Fruit fly (Drosophila melanogaster) whole organism, embryonic: ENCODE results near the gene CG32568.

Experiments
- Atf-2 ChIP-seq: fragments of 200-800 bp; sonication (Bioruptor generic); optimal IDR thresholded peaks from 2 replicates; lab custom pipeline; 2016; ENCODE audit warnings: missing biosample characterization, missing genetic modification characterization
- CG12104 ChIP-seq: fragments of 200-800 bp; sonication (Bioruptor generic); optimal IDR thresholded peaks from 3 replicates; lab custom pipeline; 2016; ENCODE audit warnings: missing biosample characterization, missing genetic modification characterization
- CG14441 ChIP-seq: fragments of 200-800 bp; sonication (Bioruptor generic); IDR thresholded peaks from 2 replicates; pipeline ENCODE4 v1.3.6; 2022; ENCODE audit warnings: missing biosample characterization, missing genetic modification characterization
- CG17359 ChIP-seq: fragments of 200-800 bp; sonication (Bioruptor generic); optimal IDR thresholded peaks from 3 replicates; lab custom pipeline; 2018; ENCODE audit warnings: missing biosample characterization, mild to moderate bottlenecking, missing genetic modification characterization, moderate library complexity
- CG17802 ChIP-seq: fragments of 200-800 bp; sonication (Bioruptor generic); optimal IDR thresholded peaks from 2 replicates; lab custom pipeline; 2018; ENCODE audit warnings: missing biosample characterization, mild to moderate bottlenecking, missing genetic modification characterization, moderate library complexity
- CG18476 ChIP-seq: fragments of 200-800 bp; sonication (Bioruptor generic); optimal IDR thresholded peaks from 2 replicates; lab custom pipeline; 2016; ENCODE audit warnings: missing biosample characterization, mild to moderate bottlenecking, missing genetic modification characterization
- CG18599 ChIP-seq: fragments of 200-800 bp; sonication (Bioruptor generic); optimal IDR thresholded peaks from 3 replicates; lab custom pipeline; 2017; ENCODE audit warnings: missing biosample characterization, missing genetic modification characterization, mild to moderate bottlenecking, moderate library complexity, missing genetic modification reagents
- CG31441 ChIP-seq: fragments of 200-800 bp; sonication (Bioruptor generic); IDR thresholded peaks from 2 replicates; pipeline ENCODE4 v1.3.6; 2022; ENCODE audit warnings: missing biosample characterization, missing genetic modification characterization
- CG33213 ChIP-seq: fragments of 200-800 bp; sonication (Bioruptor generic); optimal IDR thresholded peaks from 3 replicates; lab custom pipeline; 2016; ENCODE audit warnings: missing biosample characterization, missing genetic modification characterization
- CG33557 ChIP-seq: fragments of 200-800 bp; sonication (Bioruptor generic); optimal IDR thresholded peaks from 2 replicates; lab custom pipeline; 2019; ENCODE audit warnings: missing biosample characterization, mild to moderate bottlenecking, missing genetic modification characterization, moderate library complexity
- CG3847 ChIP-seq: fragments of 200-800 bp; sonication (Bioruptor generic); IDR thresholded peaks from 2 replicates; pipeline ENCODE4 v1.3.6; 2022; ENCODE audit warnings: missing biosample characterization, missing genetic modification characterization
- CG4282 ChIP-seq: fragments of 200-800 bp; sonication (Bioruptor generic); optimal IDR thresholded peaks from 2 replicates; lab custom pipeline; 2016; ENCODE audit warnings: missing biosample characterization, missing genetic modification characterization
- CG6813 ChIP-seq: fragments of 200-800 bp; sonication (Bioruptor generic); optimal IDR thresholded peaks from 2 replicates; lab custom pipeline; 2017; ENCODE audit warnings: missing biosample characterization, missing genetic modification characterization, mild to moderate bottlenecking, moderate library complexity, missing genetic modification reagents
- CG7556 ChIP-seq: fragments of 200-800 bp; sonication (Bioruptor generic); optimal IDR thresholded peaks from 2 replicates; lab custom pipeline; 2017; ENCODE audit warnings: missing biosample characterization, mild to moderate bottlenecking, missing genetic modification characterization
- CG7839 ChIP-seq: fragments of 200-800 bp; sonication (Bioruptor generic); optimal IDR thresholded peaks from 3 replicates; lab custom pipeline; 2018; ENCODE audit warnings: missing biosample characterization, mild to moderate bottlenecking, missing genetic modification characterization, moderate library complexity
- CG7928 ChIP-seq: fragments of 200-800 bp; sonication (Bioruptor generic); optimal IDR thresholded peaks from 2 replicates; lab custom pipeline; 2017; ENCODE audit warnings: missing biosample characterization, mild to moderate bottlenecking, missing genetic modification characterization
- CG8924 ChIP-seq: fragments of 200-800 bp; optimal IDR thresholded peaks from 3 replicates; lab custom pipeline; 2019; ENCODE audit warnings: missing biosample characterization, mild to moderate bottlenecking, missing genetic modification characterization, moderate library complexity
- Camta ChIP-seq: fragments of 200-800 bp; sonication (Bioruptor generic); optimal IDR thresholded peaks from 2 replicates; lab custom pipeline; 2016; ENCODE audit warnings: missing biosample characterization, missing genetic modification characterization
- Chrac-16 ChIP-seq: fragments of 200-800 bp; sonication (Bioruptor generic); optimal IDR thresholded peaks from 3 replicates; lab custom pipeline; 2016; ENCODE audit warnings: missing biosample characterization, missing genetic modification characterization
- D ChIP-seq, 2 experiments: fragments of 200-800 bp in 1 of 2; fragments of >200 bp in 1 of 2; sonication (Bioruptor generic) in 1 of 2; optimal IDR thresholded peaks; 2 replicates in 1 of 2; 3 replicates in 1 of 2; lab custom pipeline; 2017; ENCODE audit warnings: mild to moderate bottlenecking in 1 of 2, missing biosample characterization in 1 of 2, missing genetic modification characterization in 1 of 2, missing genetic modification reagents in 1 of 2
- Dek ChIP-seq: fragments of 200-800 bp; sonication (Bioruptor generic); optimal IDR thresholded peaks from 3 replicates; lab custom pipeline; 2019; ENCODE audit warnings: missing biosample characterization, mild to moderate bottlenecking, missing genetic modification characterization, moderate library complexity
- ERR ChIP-seq: fragments of 200-800 bp; sonication (Bioruptor generic); optimal IDR thresholded peaks from 2 replicates; lab custom pipeline; 2016; ENCODE audit warnings: missing biosample characterization, missing genetic modification characterization
- H2.0 ChIP-seq: fragments of 200-800 bp; sonication (Bioruptor generic); IDR thresholded peaks from 2 replicates; pipeline ENCODE4 v1.3.6; 2022; ENCODE audit warnings: missing biosample characterization, missing genetic modification characterization
- HLH54F ChIP-seq: fragments of 200-800 bp; sonication (Bioruptor generic); optimal IDR thresholded peaks from 3 replicates; lab custom pipeline; 2016; ENCODE audit warnings: missing biosample characterization, missing genetic modification characterization
- Hr78 ChIP-seq, 2 experiments: fragments of 200-800 bp in 1 of 2; fragments of >200 bp in 1 of 2; sonication (Bioruptor generic) in 1 of 2; optimal IDR thresholded peaks; 2 replicates each; lab custom pipeline; 2017 to 2019; ENCODE audit warnings: missing biosample characterization in 2 of 2, missing genetic modification characterization in 2 of 2, mild to moderate bottlenecking in 1 of 2, moderate library complexity in 1 of 2
- Myb ChIP-seq: fragments of 200-800 bp; sonication (Bioruptor generic); optimal IDR thresholded peaks from 2 replicates; lab custom pipeline; 2016; ENCODE audit warnings: missing biosample characterization, missing genetic modification characterization
- Nf-YC ChIP-seq: fragments of 200-800 bp; optimal IDR thresholded peaks from 3 replicates; lab custom pipeline; 2019; ENCODE audit warnings: missing biosample characterization, mild to moderate bottlenecking, missing genetic modification characterization, moderate library complexity
- NfI ChIP-seq: fragments of 200-800 bp; sonication (Bioruptor generic); optimal IDR thresholded peaks from 3 replicates; lab custom pipeline; 2018; ENCODE audit warnings: missing biosample characterization, mild to moderate bottlenecking, missing genetic modification characterization, moderate library complexity
- Optix ChIP-seq: fragments of 200-800 bp; sonication (Bioruptor generic); IDR thresholded peaks from 3 replicates; pipeline ENCODE4 v1.3.6; 2022; ENCODE audit warnings: missing biosample characterization, missing genetic modification characterization
- TFAM ChIP-seq: fragments of 200-800 bp; sonication (Bioruptor generic); optimal IDR thresholded peaks from 2 replicates; lab custom pipeline; 2017; ENCODE audit warnings: missing biosample characterization, missing genetic modification characterization, inconsistent platforms
- amos ChIP-seq: fragments of 200-800 bp; sonication (Bioruptor generic); IDR thresholded peaks from 2 replicates; pipeline ENCODE4 v1.3.6; 2022; ENCODE audit warnings: missing biosample characterization, missing genetic modification characterization; ENCODE audit not compliant: partially characterized antibody
- ash1 ChIP-seq: fragments of 200-800 bp; sonication (Bioruptor generic); optimal IDR thresholded peaks from 2 replicates; lab custom pipeline; 2018; ENCODE audit warnings: missing biosample characterization, mild to moderate bottlenecking, missing genetic modification characterization
- bbx ChIP-seq: fragments of 200-800 bp; sonication (Bioruptor generic); IDR thresholded peaks from 2 replicates; pipeline ENCODE4 v1.3.6; 2022; ENCODE audit warnings: missing biosample characterization, missing genetic modification characterization; ENCODE audit not compliant: partially characterized antibody
- emc ChIP-seq: fragments of 200-800 bp; sonication (Bioruptor generic); optimal IDR thresholded peaks from 2 replicates; lab custom pipeline; 2016; ENCODE audit warnings: missing biosample characterization, missing genetic modification characterization
- esg ChIP-seq: fragments of 200-800 bp; sonication (Bioruptor generic); conservative IDR thresholded peaks from 2 replicates; pipeline ENCODE4 v1.3.6; 2022; ENCODE audit warnings: missing biosample characterization, missing genetic modification characterization
- insv ChIP-seq, 2 experiments: fragments of 200-800 bp; sonication (Bioruptor generic); optimal IDR thresholded peaks; 3 replicates each; lab custom pipeline; 2016 to 2018; ENCODE audit warnings: missing biosample characterization in 2 of 2, missing genetic modification characterization in 2 of 2
- inv ChIP-seq: fragments of 200-800 bp; sonication (Bioruptor generic); IDR thresholded peaks from 2 replicates; pipeline ENCODE4 v1.3.6; 2022; ENCODE audit warnings: missing biosample characterization, missing genetic modification characterization; ENCODE audit not compliant: partially characterized antibody
- jing ChIP-seq: fragments of 200-800 bp; sonication (Bioruptor generic); optimal IDR thresholded peaks from 2 replicates; lab custom pipeline; 2018; ENCODE audit warnings: missing biosample characterization, mild to moderate bottlenecking, missing genetic modification characterization
- kay ChIP-seq: fragments of 200-800 bp; sonication (Bioruptor generic); optimal IDR thresholded peaks from 2 replicates; lab custom pipeline; 2016; ENCODE audit warnings: missing biosample characterization, missing genetic modification characterization
- lov ChIP-seq, 2 experiments: fragments of 200-800 bp in 1 of 2; fragments of >200 bp in 1 of 2; sonication (Bioruptor generic) in 1 of 2; IDR thresholded peaks in 1 of 2; optimal IDR thresholded peaks in 1 of 2; 2 replicates in 1 of 2; 3 replicates in 1 of 2; pipeline versions ENCODE4 v1.3.6 to Lab custom; 2017 to 2022; ENCODE audit warnings: missing biosample characterization in 1 of 2, missing genetic modification characterization in 1 of 2
- mirr ChIP-seq: fragments of 200-800 bp; sonication (Bioruptor generic); optimal IDR thresholded peaks from 3 replicates; lab custom pipeline; 2018; ENCODE audit warnings: missing biosample characterization, mild to moderate bottlenecking, missing genetic modification characterization
- pzg ChIP-seq: fragments of 200-800 bp; sonication (Bioruptor generic); optimal IDR thresholded peaks from 3 replicates; lab custom pipeline; 2018; ENCODE audit warnings: missing biosample characterization, mild to moderate bottlenecking, missing genetic modification characterization, moderate library complexity
- run ChIP-seq: fragments of 200-800 bp; sonication (Bioruptor generic); optimal IDR thresholded peaks from 3 replicates; lab custom pipeline; 2018; ENCODE audit warnings: missing biosample characterization, mild to moderate bottlenecking, missing genetic modification characterization
- sd ChIP-seq: fragments of 200-800 bp; sonication (Bioruptor generic); optimal IDR thresholded peaks from 3 replicates; lab custom pipeline; 2018; ENCODE audit warnings: missing biosample characterization, mild to moderate bottlenecking, missing genetic modification characterization, moderate library complexity
- slp2 ChIP-seq: fragments of 200-800 bp; sonication (Bioruptor generic); optimal IDR thresholded peaks from 2 replicates; lab custom pipeline; 2016; ENCODE audit warnings: missing biosample characterization, missing genetic modification characterization
- tll ChIP-seq, 2 experiments: fragments of 200-800 bp in 1 of 2; fragments of >200 bp in 1 of 2; sonication (Bioruptor generic) in 1 of 2; optimal IDR thresholded peaks; 2 replicates each; lab custom pipeline; 2017 to 2019; ENCODE audit warnings: missing biosample characterization in 2 of 2, missing genetic modification characterization in 2 of 2, mild to moderate bottlenecking in 1 of 2, moderate library complexity in 1 of 2
- z ChIP-seq: fragments of 200-800 bp; sonication (Bioruptor generic); IDR thresholded peaks from 3 replicates; pipeline ENCODE4 v1.3.6; 2022; ENCODE audit warnings: missing biosample characterization, missing genetic modification characterization

The CG32568 gene

DNA sequence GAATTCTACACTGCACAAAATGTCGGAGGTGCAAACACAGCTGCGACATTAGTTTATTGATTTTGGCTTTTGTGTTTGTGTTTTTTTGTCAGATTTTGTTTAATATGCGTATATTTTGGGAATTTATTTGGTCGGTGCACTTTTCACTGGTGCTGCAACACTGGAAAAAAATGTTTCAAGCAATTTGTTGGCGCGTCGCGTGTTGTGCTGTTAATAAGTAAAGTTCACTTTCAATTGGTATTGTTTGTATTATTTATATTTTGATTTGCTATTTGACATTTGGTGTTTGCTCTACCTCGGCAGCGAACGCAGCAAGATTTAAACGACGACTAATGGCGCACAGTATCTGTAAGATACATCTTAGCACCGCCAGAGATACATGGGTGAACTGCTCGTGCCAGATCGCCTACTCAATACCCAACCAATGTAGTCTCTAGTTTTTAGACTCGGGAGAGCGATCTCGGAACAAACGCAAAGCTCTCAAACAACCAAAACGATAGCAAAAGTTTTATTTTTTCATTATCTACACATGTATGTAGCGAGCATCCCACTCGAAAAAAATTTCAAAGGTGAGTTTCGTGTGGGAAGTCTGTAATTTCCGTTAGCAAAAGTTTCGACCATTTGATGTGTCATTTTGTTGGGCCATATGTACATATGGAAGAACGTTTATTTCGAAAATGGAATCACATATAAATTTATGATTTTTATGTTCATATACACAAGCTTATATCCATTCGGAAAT, 41.6 kb downstream of the CG32568 start (continued):
- no peak; the same call in 1 of the 2 replicates for TF ChIP-seq amos (GFP tag; lab: Robert Waterston, UW)
- peak; percentile 31 for TF ChIP-seq CG8924 (tag; lab: Kevin White, UChicago)
- TF ChIP-seq NfI (GFP tag; lab: Kevin White, UChicago) = peak; percentile 54
- no peak for TF ChIP-seq bbx
- peak; percentile 34 for TF ChIP-seq CG18476
- TF ChIP-seq CG7556 (GFP tag; lab: Kevin White, UChicago) = peak; percentile 41
- peak; percentile 45 for TF ChIP-seq mirr (GFP tag; lab: Kevin White, UChicago)
- TF ChIP-seq CG4282 (GFP tag; lab: Kevin White, UChicago) = no peak
- peak; percentile 13 for TF ChIP-seq CG17802 (tag; lab: Kevin White, UChicago)
- peak; percentile 18 for TF ChIP-seq Nf-YC (tag; lab: Kevin White, UChicago)
- TF ChIP-seq HLH54F (GFP tag; lab: Kevin White, UChicago) = peak; percentile 47
- TF ChIP-seq slp2 (GFP tag; lab: Kevin White, UChicago) = peak; percentile 53
- TF ChIP-seq CG18599 (GFP tag; lab: Kevin White, UChicago) = peak; percentile 49
- TF ChIP-seq jing = no peak
- peak; percentile 35 for TF ChIP-seq esg
- no peak for TF ChIP-seq pzg (GFP tag; lab: Kevin White, UChicago)
- TF ChIP-seq run (tag; lab: Kevin White, UChicago) = peak; percentile 37
- no peak for TF ChIP-seq ash1
- peak; percentile 48 for TF ChIP-seq CG17359 (tag; lab: Kevin White, UChicago)
- no peak for TF ChIP-seq tll (GFP tag; optimal IDR thresholded peaks at IDR 0.05; lab: Kevin White, UChicago)
- peak; percentile 60; the same call in 1 of the 3 replicates for TF ChIP-seq Optix (GFP tag; lab: Robert Waterston, UW)
- TF ChIP-seq Hr78 (GFP tag; optimal IDR thresholded peaks at IDR 0.05; lab: Kevin White, UChicago) = no peak
- TF ChIP-seq CG7928 = no peak
- TF ChIP-seq D (optimal IDR thresholded peaks at IDR 0.05; lab: Kevin White, UChicago) = no peak
- TF ChIP-seq D (GFP tag; optimal IDR thresholded peaks at IDR 0.05; lab: Kevin White, UChicago) = peak; percentile 35
- no peak for TF ChIP-seq insv (GFP tag; optimal IDR thresholded peaks at IDR 0.05; lab: Kevin White, UChicago)
- TF ChIP-seq lov (optimal IDR thresholded peaks at IDR 0.05; lab: Kevin White, UChicago) = no peak
- 0 out of 3 replicates have a peak, but pooled peaks have one; percentile 42 for TF ChIP-seq lov (GFP tag; IDR thresholded peaks at IDR 0.05; lab: Robert Waterston, UW)
- TF ChIP-seq H2.0 (GFP tag; lab: Robert Waterston, UW) = 0 out of 2 replicates have a peak, but pooled peaks have one; percentile 21
- peak; percentile 19 for TF ChIP-seq Camta (GFP tag; lab: Kevin White, UChicago)
- peak; percentile 9 for TF ChIP-seq CG6813 (GFP tag; lab: Kevin White, UChicago)
- peak; percentile 75; the same call in 1 of the 3 replicates for TF ChIP-seq z (GFP tag; lab: Robert Waterston, UW)
- TF ChIP-seq Dek (tag; lab: Kevin White, UChicago) = no peak
- peak; percentile 31 for TF ChIP-seq Myb (GFP tag; lab: Kevin White, UChicago)
- no peak for TF ChIP-seq ERR (GFP tag; lab: Kevin White, UChicago)
- no peak for TF ChIP-seq emc (GFP tag; lab: Kevin White, UChicago)
- peak; percentile 60 for TF ChIP-seq CG7839 (tag; lab: Kevin White, UChicago)
- TF ChIP-seq CG12104 (GFP tag; lab: Kevin White, UChicago) = peak; percentile 29
- 0 out of 2 replicates have a peak, but pooled peaks have one; percentile 26 for TF ChIP-seq CG31441
- peak; percentile 67 for TF ChIP-seq CG14441 (GFP tag; lab: Robert Waterston, UW)
- TF ChIP-seq TFAM (GFP tag; lab: Kevin White, UChicago) = no peak
- peak; percentile 26 for TF ChIP-seq sd (tag; lab: Kevin White, UChicago)
- TF ChIP-seq CG33213 (GFP tag; lab: Kevin White, UChicago) = no peak
- TF ChIP-seq kay (GFP tag; lab: Kevin White, UChicago) = peak; percentile 4
- peak; percentile 60 for TF ChIP-seq Atf-2 (GFP tag; lab: Kevin White, UChicago)
- peak; percentile 49 for TF ChIP-seq CG3847 (GFP tag; lab: Robert Waterston, UW)
- TF ChIP-seq CG33557 (GFP tag; lab: Kevin White, UChicago) = no peak
- TF ChIP-seq Chrac-16 = peak; percentile 40
- no peak for TF ChIP-seq inv
